Fruit fly (Drosophila melanogaster): ENCODE results near the gene CG13850.

The CG13850 gene

dm6 chr3R:22446493-22446892 lies 35.8 kb upstream of the CG13850 start, which contains the start of gene CG12499:
Gene CG12499 (minus strand): TSS chr3R:22446587.
- TF ChIP-seq Hr78 (GFP tag; optimal IDR thresholded peaks at IDR 0.05), result no peak
- TF ChIP-seq Myc (optimal IDR thresholded peaks at IDR 0.05), result peak; percentile 19

dm6 chr3R:22438301-22438700 lies 27.6 kb upstream of the CG13850 start:
- TF ChIP-seq Sp1 (GFP tag; optimal IDR thresholded peaks at IDR 0.05) (no peak), Abd-B (GFP tag; optimal IDR thresholded peaks at IDR 0.05) (no peak), Dif (GFP tag; optimal IDR thresholded peaks at IDR 0.05; ENCODE audit: partially characterized antibody) (no peak), sage (GFP tag; optimal IDR thresholded peaks at IDR 0.05) (no peak), usp (GFP tag; optimal IDR thresholded peaks at IDR 0.05) (no peak), GATAd (GFP tag; optimal IDR thresholded peaks at IDR 0.05) (no peak), dmrt93B (GFP tag; optimal IDR thresholded peaks at IDR 0.05) (no peak), jim (GFP tag; optimal IDR thresholded peaks at IDR 0.05) (no peak), brk (GFP tag; optimal IDR thresholded peaks at IDR 0.05) (no peak), Myc (optimal IDR thresholded peaks at IDR 0.05) (no peak), Hnf4 (GFP tag; optimal IDR thresholded peaks at IDR 0.05) (no peak), Mio (GFP tag; optimal IDR thresholded peaks at IDR 0.05) (no peak), rgr (GFP tag; optimal IDR thresholded peaks at IDR 0.05) (no peak)

- TF ChIP-seq dmrt93B (GFP tag; optimal IDR thresholded peaks at IDR 0.05) (no peak), CG32264 (GFP tag; optimal IDR thresholded peaks at IDR 0.05) (no peak), brk (GFP tag; optimal IDR thresholded peaks at IDR 0.05) (no peak), rgr (GFP tag; optimal IDR thresholded peaks at IDR 0.05) (no peak), Vsx2 (GFP tag; optimal IDR thresholded peaks at IDR 0.05; ENCODE audit: partially characterized antibody) (no peak), br (GFP tag; optimal IDR thresholded peaks at IDR 0.05) (no peak), lola (GFP tag; optimal IDR thresholded peaks at IDR 0.05) (no peak), Hnf4 (GFP tag; optimal IDR thresholded peaks at IDR 0.05) (no peak), Mio (GFP tag; optimal IDR thresholded peaks at IDR 0.05) (no peak), Sp1 (GFP tag; optimal IDR thresholded peaks at IDR 0.05) (no peak), jim (GFP tag; optimal IDR thresholded peaks at IDR 0.05) (no peak), GATAd (GFP tag; optimal IDR thresholded peaks at IDR 0.05) (no peak), foxo (GFP tag; optimal IDR thresholded peaks at IDR 0.05) (no peak), N (GFP tag; optimal IDR thresholded peaks at IDR 0.05) (no peak), h (GFP tag; optimal IDR thresholded peaks at IDR 0.05) (no peak), OdsH (GFP tag; optimal IDR thresholded peaks at IDR 0.05) (no peak), ey (GFP tag; optimal IDR thresholded peaks at IDR 0.05) (no peak), CrebA (GFP tag; optimal IDR thresholded peaks at IDR 0.05; ENCODE audit: borderline replicate concordance) (no peak), dl (GFP tag; optimal IDR thresholded peaks at IDR 0.05; ENCODE audit: insufficient read depth in 1 of 2, partially characterized antibody in 2 of 2) (no peak)
Measured at dm6 chr3R:22436050-22436449, 25.3 kb upstream of the CG13850 start, which contains the start of gene CG13847. Gene CG13847 (minus strand): TSS chr3R:22436150.

dm6 chr3R:22432200-22432804 lies 21.6 kb upstream of the CG13850 start:
- TF ChIP-seq h (GFP tag; optimal IDR thresholded peaks at IDR 0.05), result no peak
- no peak for TF ChIP-seq foxo (GFP tag; optimal IDR thresholded peaks at IDR 0.05)
- no peak for TF ChIP-seq psq (GFP tag; optimal IDR thresholded peaks at IDR 0.05)
- TF ChIP-seq rgr (GFP tag; optimal IDR thresholded peaks at IDR 0.05), result no peak
- TF ChIP-seq lola (GFP tag; optimal IDR thresholded peaks at IDR 0.05), result no peak
- TF ChIP-seq Hnf4 (GFP tag; optimal IDR thresholded peaks at IDR 0.05), result no peak
- TF ChIP-seq Rel (GFP tag; optimal IDR thresholded peaks at IDR 0.05), result no peak
- no peak for TF ChIP-seq Rel (tag; optimal IDR thresholded peaks at IDR 0.05)
- no peak for TF ChIP-seq Jra (GFP tag; optimal IDR thresholded peaks at IDR 0.05)
- no peak for TF ChIP-seq jim (GFP tag; optimal IDR thresholded peaks at IDR 0.05)
- TF ChIP-seq tai (GFP tag; optimal IDR thresholded peaks at IDR 0.05), result no peak
- no peak for TF ChIP-seq Myc (optimal IDR thresholded peaks at IDR 0.05)
- TF ChIP-seq dsf (GFP tag; optimal IDR thresholded peaks at IDR 0.05; ENCODE audit: borderline replicate concordance), result no peak
- TF ChIP-seq Hr78 (GFP tag; optimal IDR thresholded peaks at IDR 0.05), result no peak
- no peak for TF ChIP-seq CG9705 (GFP tag; optimal IDR thresholded peaks at IDR 0.05)
- no peak for TF ChIP-seq Sp1 (GFP tag; optimal IDR thresholded peaks at IDR 0.05)
- no peak for TF ChIP-seq Hr83 (GFP tag; optimal IDR thresholded peaks at IDR 0.05; ENCODE audit: poor library complexity, severe bottlenecking)
- TF ChIP-seq sv (GFP tag; optimal IDR thresholded peaks at IDR 0.05), result no peak
- TF ChIP-seq fru (GFP tag; optimal IDR thresholded peaks at IDR 0.05), result no peak
- no peak for TF ChIP-seq Dfd (GFP tag; optimal IDR thresholded peaks at IDR 0.05)

All from whole organism, wandering third instar larva.